Worm (Caenorhabditis elegans) whole organism, L3 larva: ENCODE data around the gene egl-20.

ENCODE experiments used
- ZK546.5 ChIP-seq: sonication (generic microtip); optimal IDR thresholded peaks from 2 replicates; lab custom pipeline; 2017; ENCODE audit warnings: missing biosample characterization, missing genetic modification characterization
- ceh-82 ChIP-seq: fragments of 150-350 bp; optimal IDR thresholded peaks from 2 replicates; lab custom pipeline; 2014; ENCODE audit warnings: missing biosample characterization, missing genetic modification characterization
- egl-27 ChIP-seq: sonication (generic microtip); optimal IDR thresholded peaks from 4 replicates; lab custom pipeline; 2017; ENCODE audit warnings: missing biosample characterization, missing genetic modification reagents, missing genetic modification characterization
- elt-2 ChIP-seq: sonication (generic microtip); optimal IDR thresholded peaks from 2 replicates; lab custom pipeline; 2016; ENCODE audit warnings: missing genetic modification reagents, mild to moderate bottlenecking, missing genetic modification characterization, missing compliant biosample characterization
- fos-1 ChIP-seq: fragments of 150-350 bp; optimal IDR thresholded peaks from 2 replicates; lab custom pipeline; 2014; ENCODE audit warnings: missing biosample characterization, missing genetic modification characterization
- jun-1 ChIP-seq: fragments of 150-350 bp; optimal IDR thresholded peaks from 2 replicates; lab custom pipeline; 2014; ENCODE audit warnings: missing biosample characterization, missing genetic modification reagents, missing genetic modification characterization
- lin-15B ChIP-seq: fragments of 150-350 bp; optimal IDR thresholded peaks from 2 replicates; lab custom pipeline; 2014; ENCODE audit warnings: missing biosample characterization, missing genetic modification characterization
- lin-39 ChIP-seq: fragments of 150-350 bp; optimal IDR thresholded peaks from 2 replicates; lab custom pipeline; 2018; ENCODE audit warnings: missing biosample characterization, missing genetic modification reagents, missing genetic modification characterization
- pqm-1 ChIP-seq: fragments of 150-350 bp; optimal IDR thresholded peaks from 2 replicates; lab custom pipeline; 2017; ENCODE audit warnings: missing biosample characterization, missing genetic modification characterization, inconsistent platforms
- ztf-11 ChIP-seq: fragments of 150-350 bp; optimal IDR thresholded peaks from 2 replicates; lab custom pipeline; 2014; ENCODE audit warnings: missing biosample characterization, missing genetic modification characterization

Gene egl-20

ce11 chrIV:9762667-9763173 lies 52.6 kb downstream of the egl-20 start:
- TF ChIP-seq ZK546.5 (tag; lab: Kevin White, UChicago): no peak
- TF ChIP-seq ztf-11 (tag; lab: Kevin White, UChicago): no peak
- no peak for TF ChIP-seq lin-15B (tag; lab: Kevin White, UChicago)
- peak; percentile 5 for TF ChIP-seq jun-1 (tag; lab: Kevin White, UChicago)
- TF ChIP-seq pqm-1 (tag; lab: Kevin White, UChicago): peak; percentile 91
- no peak for TF ChIP-seq lin-39 (tag; lab: Kevin White, UChicago)
- TF ChIP-seq elt-2 (tag; lab: Kevin White, UChicago): peak; percentile 65
- no peak for TF ChIP-seq ceh-82 (tag; lab: Kevin White, UChicago)
- TF ChIP-seq fos-1: no peak
- no peak for TF ChIP-seq egl-27 (tag; lab: Kevin White, UChicago)
